Worm (Caenorhabditis elegans): Measurements from ENCODE around the gene got-1.2.

DNA sequence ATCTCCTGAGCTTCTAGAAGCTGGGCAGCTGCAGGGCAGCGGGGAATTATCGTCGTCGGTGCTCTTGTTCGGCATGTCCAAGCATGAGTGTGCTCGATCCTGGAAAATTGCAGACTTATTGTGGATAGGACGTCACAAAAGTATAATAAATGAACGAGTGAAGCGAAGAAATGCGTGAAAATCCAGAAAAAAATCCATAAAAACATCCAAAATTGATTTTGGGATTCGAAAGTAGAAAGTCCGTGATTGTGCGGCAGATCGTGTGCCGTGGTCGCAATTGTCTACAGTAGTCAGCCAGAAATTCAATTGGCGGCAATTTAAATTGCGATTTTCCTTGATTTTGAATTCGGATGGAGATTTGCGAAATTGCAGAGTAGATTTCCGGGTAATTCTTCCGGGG is 43.4 kb upstream of the got-1.2 start, which contains the start of gene F41G4.7:
- TF ChIP-seq nhr-11 (tag; optimal IDR thresholded peaks at IDR 0.05) (no peak), elt-2 (tag; optimal IDR thresholded peaks at IDR 0.05) (no peak), F13H6.1 (tag; optimal IDR thresholded peaks at IDR 0.05) (no peak), ceh-31 (tag; optimal IDR thresholded peaks at IDR 0.05) (no peak), pros-1 (tag; optimal IDR thresholded peaks at IDR 0.05) (no peak), sdc-2 (tag; optimal IDR thresholded peaks at IDR 0.05) (no peak), ceh-9 (tag; optimal IDR thresholded peaks at IDR 0.05) (no peak), ama-1 (optimal IDR thresholded peaks at IDR 0.05) (no peak)
